Worm (Caenorhabditis elegans): ENCODE measurements around the gene sto-5.

sto-5 gene

DNA sequence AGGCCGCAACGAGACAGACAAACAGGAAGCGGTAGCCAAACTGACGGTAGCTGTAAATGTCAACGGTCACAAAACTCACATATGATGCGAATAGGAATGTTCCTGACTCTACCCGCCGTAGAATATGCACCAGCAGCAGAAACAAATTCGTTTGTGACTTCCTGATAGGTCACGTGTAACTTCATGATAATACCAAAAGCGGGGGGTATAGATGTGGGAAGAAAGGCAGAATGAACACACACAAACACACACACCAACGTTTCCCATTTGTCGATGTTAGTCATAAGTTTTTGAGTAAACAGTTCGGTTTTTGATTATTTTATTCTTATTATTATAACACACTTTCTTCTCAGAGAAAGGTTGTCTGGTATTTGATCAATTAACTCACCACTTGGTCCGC is 12.1 kb downstream of the sto-5 start (continued):
- no peak for TF ChIP-seq Y75B8A.6 (GFP tag; IDR thresholded peaks at IDR 0.05)
- TF ChIP-seq dmd-6 (GFP tag; IDR thresholded peaks at IDR 0.05): peak; percentile 61
- TF ChIP-seq T26A8.4 (GFP tag; IDR thresholded peaks at IDR 0.05): no peak
- TF ChIP-seq pha-4 (GFP tag; IDR thresholded peaks at IDR 0.05): no peak
- no peak for TF ChIP-seq pha-4 (tag; optimal IDR thresholded peaks at IDR 0.05)
- TF ChIP-seq aha-1 (tag): no peak
- TF ChIP-seq spr-3 (GFP tag; optimal IDR thresholded peaks at IDR 0.05): no peak
- no peak for TF ChIP-seq mdt-29 (GFP tag; IDR thresholded peaks at IDR 0.05)
- TF ChIP-seq zfp-2 (tag; optimal IDR thresholded peaks at IDR 0.05): no peak
- no peak for TF ChIP-seq ceh-28 (tag; optimal IDR thresholded peaks at IDR 0.05)
- TF ChIP-seq F26F4.8 (GFP tag; conservative IDR thresholded peaks at IDR 0.05): no peak
- no peak for TF ChIP-seq egl-27 (tag; optimal IDR thresholded peaks at IDR 0.05)
- TF ChIP-seq mxl-3 (GFP tag; optimal IDR thresholded peaks at IDR 0.05): no peak
- TF ChIP-seq ceh-20 (GFP tag; IDR thresholded peaks at IDR 0.05): no peak
- TF ChIP-seq gei-8 (GFP tag; optimal IDR thresholded peaks at IDR 0.05): no peak
- TF ChIP-seq pqm-1 (tag; optimal IDR thresholded peaks at IDR 0.05): peak; percentile 34
- TF ChIP-seq mes-2 (tag; optimal IDR thresholded peaks at IDR 0.05; ENCODE audit: poor library complexity, severe bottlenecking): peak; percentile 40
- peak in 1 of 2 experiments; percentile 3 for TF ChIP-seq lsy-2 (tag; optimal IDR thresholded peaks at IDR 0.05)
- no peak for TF ChIP-seq F49E8.2 (tag; optimal IDR thresholded peaks at IDR 0.05; ENCODE audit: borderline replicate concordance)
- no peak for TF ChIP-seq Y48G9A.11 (GFP tag; IDR thresholded peaks at IDR 0.05)
- TF ChIP-seq nhr-6 (tag; optimal IDR thresholded peaks at IDR 0.05): peak; percentile 3
- no peak for TF ChIP-seq rbr-2 (tag; optimal IDR thresholded peaks at IDR 0.05)
- TF ChIP-seq nhr-77 (tag; optimal IDR thresholded peaks at IDR 0.05): peak; percentile 79
- no peak for TF ChIP-seq nhr-41 (GFP tag; IDR thresholded peaks at IDR 0.05)
- TF ChIP-seq nhr-48 (tag; optimal IDR thresholded peaks at IDR 0.05): no peak
- no peak for TF ChIP-seq unc-39 (tag; optimal IDR thresholded peaks at IDR 0.05)
- TF ChIP-seq hlh-30 (tag; optimal IDR thresholded peaks at IDR 0.05; ENCODE audit: insufficient read depth): peak; percentile 80
- no peak for TF ChIP-seq madf-9 (GFP tag; conservative IDR thresholded peaks at IDR 0.05)
- no peak for TF ChIP-seq ceh-62 (tag; optimal IDR thresholded peaks at IDR 0.05)
- no peak for TF ChIP-seq php-3 (GFP tag; IDR thresholded peaks at IDR 0.05)
- TF ChIP-seq hif-1 (tag; optimal IDR thresholded peaks at IDR 0.05): peak in 1 of 2 experiments; percentile 8

DNA sequence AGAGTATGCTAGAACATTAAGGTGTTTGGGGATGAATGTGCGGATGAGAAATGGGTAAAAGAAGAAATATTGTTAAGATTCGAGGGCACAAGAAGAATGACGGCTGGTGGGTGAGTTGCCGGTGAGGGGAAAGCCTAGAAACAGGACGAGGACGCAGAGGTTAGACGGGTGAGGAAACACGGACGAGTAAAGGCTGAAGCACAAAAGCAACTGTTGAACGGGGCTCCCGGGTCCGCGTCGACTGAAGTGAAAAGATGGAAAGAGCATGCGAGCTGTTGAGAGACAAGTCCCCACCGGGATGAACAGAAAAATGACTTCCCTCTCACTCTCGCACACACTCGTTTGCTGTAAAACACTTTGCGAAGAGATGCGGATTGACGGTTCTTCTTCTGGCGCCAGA is 13.3 kb downstream of the sto-5 start:
- 0 out of 2 replicates have a peak, but pooled peaks have one; percentile 18 for TF ChIP-seq set-16 (GFP tag; IDR thresholded peaks at IDR 0.05)
- no peak for TF ChIP-seq lin-29 (GFP tag; IDR thresholded peaks at IDR 0.05)
- peak; percentile 24 for TF ChIP-seq hlh-11 (tag; optimal IDR thresholded peaks at IDR 0.05)

DNA sequence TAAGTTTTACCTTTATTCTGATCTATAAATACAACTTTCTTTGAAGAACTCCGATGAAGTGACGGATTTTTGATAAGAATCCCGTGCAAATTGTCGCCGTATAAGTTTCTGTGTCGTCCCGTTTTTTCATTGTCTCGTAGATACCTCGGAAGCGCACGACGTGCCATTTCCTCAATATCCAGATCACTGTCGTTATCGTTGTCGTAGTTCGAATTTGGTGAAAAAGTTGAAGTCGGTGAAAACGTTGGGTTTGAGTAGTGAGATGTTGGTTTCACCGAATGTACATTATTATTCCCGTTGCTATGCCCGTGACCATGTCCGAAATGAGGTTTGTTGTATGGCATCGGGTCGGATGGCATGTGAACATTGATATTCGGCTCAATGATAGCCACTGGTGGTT is 15.6 kb downstream of the sto-5 start:
- TF ChIP-seq ces-1 (GFP tag; optimal IDR thresholded peaks at IDR 0.05) (no peak), ceh-32 (tag; optimal IDR thresholded peaks at IDR 0.05; ENCODE audit: poor library complexity) (no peak), nhr-77 (tag; optimal IDR thresholded peaks at IDR 0.05) (no peak), lin-39 (tag; optimal IDR thresholded peaks at IDR 0.05) (no peak), aha-1 (tag) (peak; percentile 95)

DNA sequence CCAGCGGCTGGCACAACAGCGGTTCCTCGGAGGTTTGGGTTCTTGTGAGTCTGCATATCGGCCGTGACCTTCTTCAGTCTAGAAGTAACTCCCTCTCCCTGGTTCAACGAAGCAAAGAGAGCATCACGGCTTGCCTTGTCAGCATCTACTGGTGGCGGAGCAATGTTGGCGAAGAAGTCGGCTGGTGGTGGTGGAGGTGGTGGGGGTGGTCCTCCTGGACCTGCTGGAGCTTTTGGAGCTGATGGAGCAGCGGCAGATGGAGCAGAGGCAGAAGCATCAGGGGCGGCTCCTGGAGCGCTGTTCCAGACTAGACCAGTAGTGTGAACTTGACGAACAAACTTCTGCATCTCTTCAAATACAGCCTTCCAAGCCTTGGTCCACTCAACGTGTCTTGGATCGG is 16.7 kb downstream of the sto-5 start:
- TF ChIP-seq unc-130 (GFP tag; optimal IDR thresholded peaks at IDR 0.05) (no peak), set-16 (GFP tag; IDR thresholded peaks at IDR 0.05) (peak; percentile 95), aha-1 (tag) (peak; percentile 13)

Data from whole organism, L4 larva.